Fruit fly (Drosophila melanogaster) Kc167 (cell line): ENCODE data around the gene CG7888.

Source experiments
- Myc ChIP-seq: fragments of >200 bp; optimal IDR thresholded peaks from 2 replicates; lab custom pipeline; 2017; ENCODE audit warnings: missing external identifiers
- Sin3A ChIP-seq: fragments of >200 bp; optimal IDR thresholded peaks from 2 replicates; lab custom pipeline; 2018; ENCODE audit warnings: missing external identifiers
- h ChIP-seq: fragments of >200 bp; optimal IDR thresholded peaks from 3 replicates; lab custom pipeline; 2018; ENCODE audit warnings: missing external identifiers
- insv ChIP-seq: fragments of >200 bp; optimal IDR thresholded peaks from 3 replicates; lab custom pipeline; 2018; ENCODE audit warnings: missing external identifiers
- psq ChIP-seq: fragments of >200 bp; optimal IDR thresholded peaks from 2 replicates; lab custom pipeline; 2017; ENCODE audit warnings: missing external identifiers
- ttk ChIP-seq: sonication (Bioruptor generic); optimal IDR thresholded peaks from 2 replicates; lab custom pipeline; 2017; ENCODE audit warnings: missing external identifiers

The CG7888 gene

dm6 chr3L:11027279-11027678 lies 26.6 kb upstream of the CG7888 start, which contains the start of gene CG32081:
CG32081 (plus strand) TSS chr3L:11027579.
- TF ChIP-seq psq (lab: Kevin White, UChicago) (no peak), h (no peak), ttk (lab: Kevin White, UChicago) (no peak), Myc (lab: Kevin White, UChicago) (no peak), Sin3A (lab: Kevin White, UChicago) (no peak), insv (lab: Kevin White, UChicago) (no peak)

dm6 chr3L:11031784-11032183 lies 22.1 kb upstream of the CG7888 start:
- TF ChIP-seq Sin3A (lab: Kevin White, UChicago) (no peak), psq (lab: Kevin White, UChicago) (no peak), h (no peak), insv (lab: Kevin White, UChicago) (no peak), ttk (lab: Kevin White, UChicago) (no peak), Myc (lab: Kevin White, UChicago) (no peak)

dm6 chr3L:11033327-11033975 lies 20.4 kb upstream of the CG7888 start:
- TF ChIP-seq insv (lab: Kevin White, UChicago) (no peak), Sin3A (lab: Kevin White, UChicago) (no peak), ttk (lab: Kevin White, UChicago) (no peak), psq (lab: Kevin White, UChicago) (no peak), Myc (lab: Kevin White, UChicago) (no peak), h (no peak)

- TF ChIP-seq insv (lab: Kevin White, UChicago), result no peak
- no peak for TF ChIP-seq psq (lab: Kevin White, UChicago)
- TF ChIP-seq ttk (lab: Kevin White, UChicago), result no peak
- no peak for TF ChIP-seq h
- no peak for TF ChIP-seq Myc (lab: Kevin White, UChicago)
- TF ChIP-seq Sin3A (lab: Kevin White, UChicago), result no peak
Observed at dm6 chr3L:11035039-11035438, 18.8 kb upstream of the CG7888 start.

- TF ChIP-seq ttk (lab: Kevin White, UChicago), result no peak
- TF ChIP-seq Myc (lab: Kevin White, UChicago), result no peak
- TF ChIP-seq h, result no peak
- TF ChIP-seq insv (lab: Kevin White, UChicago), result no peak
- no peak for TF ChIP-seq Sin3A (lab: Kevin White, UChicago)
- TF ChIP-seq psq (lab: Kevin White, UChicago), result no peak
Observed at dm6 chr3L:11041193-11041592, 12.6 kb upstream of the CG7888 start.

- TF ChIP-seq Myc (lab: Kevin White, UChicago) (no peak), psq (lab: Kevin White, UChicago) (no peak), ttk (lab: Kevin White, UChicago) (no peak), h (no peak), insv (lab: Kevin White, UChicago) (no peak), Sin3A (lab: Kevin White, UChicago) (no peak)
Observed at dm6 chr3L:11043650-11044049, 10.2 kb upstream of the CG7888 start.

- no peak for TF ChIP-seq h
- TF ChIP-seq psq (lab: Kevin White, UChicago), result no peak
- no peak for TF ChIP-seq Sin3A (lab: Kevin White, UChicago)
- no peak for TF ChIP-seq insv (lab: Kevin White, UChicago)
- TF ChIP-seq ttk (lab: Kevin White, UChicago), result no peak
- TF ChIP-seq Myc (lab: Kevin White, UChicago), result no peak
Observed at dm6 chr3L:11045009-11045408, 8.8 kb upstream of the CG7888 start.

- TF ChIP-seq h (no peak), insv (lab: Kevin White, UChicago) (no peak), psq (lab: Kevin White, UChicago) (no peak)
Observed at dm6 chr3L:11046559-11046958, 7.3 kb upstream of the CG7888 start.

dm6 chr3L:11047877-11048276 lies 6.0 kb upstream of the CG7888 start:
- TF ChIP-seq h, result no peak
- TF ChIP-seq psq (lab: Kevin White, UChicago), result no peak
- no peak for TF ChIP-seq ttk (lab: Kevin White, UChicago)
- no peak for TF ChIP-seq Sin3A (lab: Kevin White, UChicago)
- no peak for TF ChIP-seq Myc (lab: Kevin White, UChicago)
- TF ChIP-seq insv (lab: Kevin White, UChicago), result no peak

dm6 chr3L:11049414-11049813 lies 4.4 kb upstream of the CG7888 start:
- TF ChIP-seq Myc (lab: Kevin White, UChicago), result no peak
- TF ChIP-seq insv (lab: Kevin White, UChicago), result no peak
- TF ChIP-seq h, result no peak
- TF ChIP-seq psq (lab: Kevin White, UChicago), result no peak
- TF ChIP-seq ttk (lab: Kevin White, UChicago), result no peak
- TF ChIP-seq Sin3A (lab: Kevin White, UChicago), result no peak

- TF ChIP-seq Sin3A (lab: Kevin White, UChicago) (no peak), ttk (lab: Kevin White, UChicago) (no peak), h (no peak), psq (lab: Kevin White, UChicago) (no peak), Myc (lab: Kevin White, UChicago) (no peak), insv (lab: Kevin White, UChicago) (no peak)
Observed at dm6 chr3L:11051271-11051670, 2.6 kb upstream of the CG7888 start, which contains the start of gene CG43693. CG43693 (minus strand) TSS chr3L:11051371.

dm6 chr3L:11052760-11053259 lies 1.0 kb upstream of the CG7888 start:
- TF ChIP-seq psq (lab: Kevin White, UChicago), result no peak
- TF ChIP-seq ttk (lab: Kevin White, UChicago), result no peak
- TF ChIP-seq h, result no peak
- no peak for TF ChIP-seq Sin3A (lab: Kevin White, UChicago)
